Worm (Caenorhabditis elegans): ENCODE measurements around the gene nhr-78.

- TF ChIP-seq aly-2 (tag; optimal IDR thresholded peaks at IDR 0.05) (no peak), elt-1 (tag; optimal IDR thresholded peaks at IDR 0.05) (no peak), lin-39 (tag; optimal IDR thresholded peaks at IDR 0.05) (no peak), R02D3.7 (tag; optimal IDR thresholded peaks at IDR 0.05) (no peak), ama-1 (optimal IDR thresholded peaks at IDR 0.05) (no peak), F13H6.1 (tag; optimal IDR thresholded peaks at IDR 0.05) (no peak)
Observed at ce11 chrIV:4306317-4306716, 28.6 kb upstream of the nhr-78 start.

Data from whole organism, L2 larva.